Worm (Caenorhabditis elegans) whole organism, mixed stage, embryonic: ENCODE results near the gene cpt-3.

Source experiments
- bed-3 ChIP-seq: fragments of 200-800 bp; sonication (Bioruptor generic); optimal IDR thresholded peaks from 3 replicates; lab custom pipeline; 2018; ENCODE audit warnings: mild to moderate bottlenecking, missing genetic modification characterization, moderate library complexity, missing compliant biosample characterization
- blmp-1 ChIP-seq: fragments of 150-350 bp; optimal IDR thresholded peaks from 2 replicates; lab custom pipeline; 2014; ENCODE audit warnings: missing biosample characterization, missing genetic modification characterization
- ceh-83 ChIP-seq: fragments of 200-800 bp; sonication (Bioruptor generic); optimal IDR thresholded peaks from 2 replicates; lab custom pipeline; 2018; ENCODE audit warnings: mild to moderate bottlenecking, missing genetic modification characterization, missing compliant biosample characterization
- ces-1 ChIP-seq: fragments of 150-350 bp; optimal IDR thresholded peaks from 2 replicates; lab custom pipeline; 2014; ENCODE audit warnings: missing biosample characterization, missing genetic modification reagents, missing genetic modification characterization
- elt-3 ChIP-seq: fragments of 150-350 bp; optimal IDR thresholded peaks from 2 replicates; lab custom pipeline; 2014; ENCODE audit warnings: missing biosample characterization, missing genetic modification characterization
- lin-13 ChIP-seq: fragments of 150-350 bp; optimal IDR thresholded peaks from 2 replicates; lab custom pipeline; 2014; ENCODE audit warnings: missing biosample characterization, missing genetic modification characterization
- mab-5 ChIP-seq: fragments of 150-350 bp; optimal IDR thresholded peaks from 2 replicates; lab custom pipeline; 2014; ENCODE audit warnings: missing biosample characterization, missing genetic modification characterization
- nhr-12 ChIP-seq: fragments of 150-350 bp; optimal IDR thresholded peaks from 2 replicates; lab custom pipeline; 2014; ENCODE audit warnings: missing biosample characterization, missing genetic modification characterization
- nhr-28 ChIP-seq: fragments of 150-350 bp; optimal IDR thresholded peaks from 2 replicates; lab custom pipeline; 2014; ENCODE audit warnings: missing biosample characterization, missing genetic modification characterization
- nhr-76 ChIP-seq: sonication (generic microtip); optimal IDR thresholded peaks from 2 replicates; lab custom pipeline; 2017; ENCODE audit warnings: missing biosample characterization, missing genetic modification characterization
- unc-39 ChIP-seq: fragments of 150-350 bp; optimal IDR thresholded peaks from 2 replicates; lab custom pipeline; 2014; ENCODE audit warnings: missing biosample characterization, missing genetic modification characterization
- unc-62 ChIP-seq: fragments of 150-350 bp; optimal IDR thresholded peaks from 2 replicates; lab custom pipeline; 2014; ENCODE audit warnings: missing biosample characterization, missing genetic modification reagents, missing genetic modification characterization

ce11 chrIII:2053433-2053832 lies 29.2 kb upstream of the cpt-3 start:
- TF ChIP-seq nhr-12 (tag; lab: Kevin White, UChicago), result no peak
- TF ChIP-seq unc-39 (tag; lab: Kevin White, UChicago), result no peak
- no peak for TF ChIP-seq ceh-83 (GFP tag; lab: Kevin White, UChicago)
- TF ChIP-seq ces-1 (GFP tag; lab: Kevin White, UChicago), result no peak
- no peak for TF ChIP-seq nhr-76 (tag; lab: Kevin White, UChicago)
- no peak for TF ChIP-seq bed-3 (GFP tag; lab: Kevin White, UChicago)
- peak; percentile 8 for TF ChIP-seq elt-3 (tag; lab: Kevin White, UChicago)
- TF ChIP-seq lin-13 (tag; lab: Kevin White, UChicago), result no peak
- no peak for TF ChIP-seq blmp-1 (tag; lab: Kevin White, UChicago)
- no peak for TF ChIP-seq mab-5 (tag; lab: Kevin White, UChicago)
- TF ChIP-seq unc-62 (GFP tag; lab: Kevin White, UChicago), result no peak
- no peak for TF ChIP-seq nhr-28 (tag; lab: Kevin White, UChicago)
